Worm (Caenorhabditis elegans): ENCODE data around the gene F14F9.8.

The F14F9.8 gene

DNA sequence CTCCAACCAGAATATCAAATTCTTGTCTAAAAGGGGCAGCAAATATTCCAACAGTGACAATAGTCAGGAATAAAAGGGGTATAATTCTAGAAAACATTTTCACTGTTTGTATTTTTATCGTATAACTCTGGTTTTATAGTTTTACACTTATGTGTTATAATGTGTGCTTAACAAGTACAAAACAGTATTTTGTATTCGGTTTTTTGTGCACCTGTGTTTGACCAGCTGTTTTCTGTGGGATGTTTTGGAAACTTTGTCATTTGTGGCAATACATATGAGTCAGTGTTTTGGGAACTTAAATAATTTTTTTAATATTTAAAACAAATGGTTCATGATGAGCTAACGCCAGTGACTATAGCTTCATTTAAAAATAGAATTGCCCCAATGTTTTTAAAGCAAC is 16.3 kb downstream of the F14F9.8 start, which contains the start of gene F14F9.6:
Gene F14F9.6 (minus strand): TSS at position 101 of the 400 bp plus-strand sequence.
- no peak for TF ChIP-seq ahr-1 (tag; optimal IDR thresholded peaks at IDR 0.05)
- TF ChIP-seq ceh-6 (GFP tag; optimal IDR thresholded peaks at IDR 0.05): no peak
- TF ChIP-seq hlh-30 (tag; optimal IDR thresholded peaks at IDR 0.05; ENCODE audit: insufficient read depth): no peak
- no peak for TF ChIP-seq hlh-13 (GFP tag; optimal IDR thresholded peaks at IDR 0.05)
- TF ChIP-seq odd-2 (tag; optimal IDR thresholded peaks at IDR 0.05): no peak
- no peak for TF ChIP-seq ceh-34 (tag; optimal IDR thresholded peaks at IDR 0.05)
- TF ChIP-seq hlh-15 (tag; optimal IDR thresholded peaks at IDR 0.05): no peak
- no peak for TF ChIP-seq rnt-1 (tag; optimal IDR thresholded peaks at IDR 0.05)
- TF ChIP-seq Y22D7AL.16 (tag; optimal IDR thresholded peaks at IDR 0.05): no peak
- TF ChIP-seq nfya-1 (tag; optimal IDR thresholded peaks at IDR 0.05): no peak
- no peak for TF ChIP-seq tbx-7 (tag; optimal IDR thresholded peaks at IDR 0.05)
- no peak for TF ChIP-seq sox-2 (GFP tag; IDR thresholded peaks at IDR 0.05)
- no peak for TF ChIP-seq npax-4 (tag; optimal IDR thresholded peaks at IDR 0.05)
- TF ChIP-seq T23F11.4 (GFP tag; optimal IDR thresholded peaks at IDR 0.05): no peak
- TF ChIP-seq fkh-6 (tag; optimal IDR thresholded peaks at IDR 0.05): no peak
- no peak for TF ChIP-seq pax-1 (tag; optimal IDR thresholded peaks at IDR 0.05)

- TF ChIP-seq tbx-2 (tag; optimal IDR thresholded peaks at IDR 0.05): no peak
- TF ChIP-seq elt-4 (tag; optimal IDR thresholded peaks at IDR 0.05): no peak
- no peak for TF ChIP-seq che-1 (tag; optimal IDR thresholded peaks at IDR 0.05)
- TF ChIP-seq pag-3 (tag; optimal IDR thresholded peaks at IDR 0.05; ENCODE audit: borderline replicate concordance): no peak
- no peak for TF ChIP-seq fax-1 (tag; optimal IDR thresholded peaks at IDR 0.05)
- TF ChIP-seq pha-2 (tag; optimal IDR thresholded peaks at IDR 0.05): no peak
- no peak for TF ChIP-seq ets-4 (tag; optimal IDR thresholded peaks at IDR 0.05)
- no peak for TF ChIP-seq pros-1 (tag; optimal IDR thresholded peaks at IDR 0.05)
- no peak for TF ChIP-seq ceh-19 (GFP tag; optimal IDR thresholded peaks at IDR 0.05)
- no peak for TF ChIP-seq ztf-16 (tag; optimal IDR thresholded peaks at IDR 0.05)
- no peak for TF ChIP-seq ceh-34 (tag; optimal IDR thresholded peaks at IDR 0.05)
- TF ChIP-seq unc-42 (tag; optimal IDR thresholded peaks at IDR 0.05): no peak
- TF ChIP-seq ceh-9 (tag; optimal IDR thresholded peaks at IDR 0.05): no peak
- TF ChIP-seq ceh-6 (GFP tag; optimal IDR thresholded peaks at IDR 0.05): no peak
- TF ChIP-seq mec-3 (tag; optimal IDR thresholded peaks at IDR 0.05; ENCODE audit: borderline replicate concordance): no peak
- TF ChIP-seq zip-5 (tag; optimal IDR thresholded peaks at IDR 0.05): no peak
- no peak for TF ChIP-seq nhr-232 (tag; optimal IDR thresholded peaks at IDR 0.05)
- TF ChIP-seq hlh-6 (tag; optimal IDR thresholded peaks at IDR 0.05): no peak
- no peak for TF ChIP-seq hlh-8 (tag; optimal IDR thresholded peaks at IDR 0.05)
- TF ChIP-seq K09A11.1 (tag; optimal IDR thresholded peaks at IDR 0.05; ENCODE audit: insufficient read depth): no peak
These were observed 20.8 kb downstream of the F14F9.8 start, which contains the start of gene srh-130 for ce11 chrV:5150880-5151279. Gene srh-130 (plus strand): TSS chrV:5151180.

- no peak for TF ChIP-seq Y22D7AL.16 (tag; optimal IDR thresholded peaks at IDR 0.05)
- TF ChIP-seq unc-42 (tag; optimal IDR thresholded peaks at IDR 0.05): no peak
These were observed 25.4 kb downstream of the F14F9.8 start, which contains the start of gene srx-38 for ce11 chrV:5155516-5155915. Gene srx-38 (minus strand): TSS chrV:5155616.

- TF ChIP-seq ztf-16 (tag; optimal IDR thresholded peaks at IDR 0.05): no peak
- no peak for TF ChIP-seq mec-3 (tag; optimal IDR thresholded peaks at IDR 0.05; ENCODE audit: borderline replicate concordance)
- TF ChIP-seq Y22D7AL.16 (tag; optimal IDR thresholded peaks at IDR 0.05): no peak
These were observed 27.5 kb downstream of the F14F9.8 start, which contains the start of gene srx-39 for ce11 chrV:5157660-5158059. Gene srx-39 (minus strand): TSS chrV:5157760.

- no peak for TF ChIP-seq pha-2 (tag; optimal IDR thresholded peaks at IDR 0.05)
- no peak for TF ChIP-seq odd-2 (tag; optimal IDR thresholded peaks at IDR 0.05)
- no peak for TF ChIP-seq nhr-232 (tag; optimal IDR thresholded peaks at IDR 0.05)
- TF ChIP-seq fkh-6 (tag; optimal IDR thresholded peaks at IDR 0.05): no peak
- TF ChIP-seq tbx-7 (tag; optimal IDR thresholded peaks at IDR 0.05): no peak
- TF ChIP-seq ceh-48 (tag; optimal IDR thresholded peaks at IDR 0.05): no peak
- no peak for TF ChIP-seq K02D7.2 (tag; optimal IDR thresholded peaks at IDR 0.05)
- TF ChIP-seq dve-1 (tag; optimal IDR thresholded peaks at IDR 0.05): no peak
- TF ChIP-seq ama-1 (optimal IDR thresholded peaks at IDR 0.05): no peak
- no peak for TF ChIP-seq zip-5 (tag; optimal IDR thresholded peaks at IDR 0.05)
- TF ChIP-seq nhr-11 (tag; optimal IDR thresholded peaks at IDR 0.05): no peak
- TF ChIP-seq pax-1 (tag; optimal IDR thresholded peaks at IDR 0.05): no peak
- TF ChIP-seq ceh-34 (tag; optimal IDR thresholded peaks at IDR 0.05): no peak
- TF ChIP-seq pqm-1 (tag; optimal IDR thresholded peaks at IDR 0.05): no peak
These were observed 28.2 kb downstream of the F14F9.8 start, which contains the start of gene abu-15 for ce11 chrV:5158302-5158701. Gene abu-15 (plus strand): TSS chrV:5158602.
